Worm (Caenorhabditis elegans) whole organism, young adult: ENCODE results near the gene F47D12.3.

Experiments used
- ceh-91 ChIP-seq: fragments of 200-800 bp; sonication (Bioruptor generic); IDR thresholded peaks from 2 replicates; pipeline ENCODE4 v1.3.6; 2022; ENCODE audit warnings: missing genetic modification reagents, missing genetic modification characterization, missing compliant biosample characterization
- mes-4 ChIP-seq: sonication (generic microtip); optimal IDR thresholded peaks from 2 replicates; lab custom pipeline; 2016; ENCODE audit warnings: missing genotype, missing genetic modification characterization, missing compliant biosample characterization

DNA sequence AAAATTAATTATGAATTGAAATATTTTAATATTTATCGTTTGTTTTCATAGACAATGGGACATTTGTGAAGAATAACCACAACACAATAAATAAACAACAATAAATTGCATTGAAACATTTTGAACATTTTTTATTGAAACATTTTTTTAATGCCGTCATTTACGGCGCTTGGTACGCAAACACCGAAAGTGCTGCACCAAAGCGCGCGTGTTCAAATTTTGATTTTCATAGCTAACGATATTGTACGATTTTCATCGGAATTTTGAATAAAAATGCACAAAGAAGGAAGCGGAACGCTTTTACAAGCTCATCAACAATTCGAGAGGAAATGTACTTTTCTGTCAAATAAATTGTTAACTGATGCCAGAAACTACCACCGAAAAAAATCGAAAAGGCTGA lies 5.5 kb downstream of the F47D12.3 start:
- no peak for TF ChIP-seq ceh-91
- TF ChIP-seq mes-4, result no peak
